Fruit fly (Drosophila melanogaster) whole organism, adult: Measurements from ENCODE around the gene CASK.

Experiments used
- CG11617 ChIP-seq: fragments of 200-800 bp; sonication (Bioruptor generic); optimal IDR thresholded peaks from 2 replicates; lab custom pipeline; 2017; ENCODE audit warnings: mild to moderate bottlenecking, missing biosample characterization, missing genetic modification reagents, missing genetic modification characterization
- CG12768 ChIP-seq: fragments of 200-800 bp; sonication (Bioruptor generic); optimal IDR thresholded peaks from 2 replicates; lab custom pipeline; 2017; ENCODE audit warnings: missing biosample characterization, missing genetic modification characterization, mild to moderate bottlenecking, moderate library complexity, missing genetic modification reagents
- CG14711 ChIP-seq: fragments of 200-800 bp; sonication (Bioruptor generic); optimal IDR thresholded peaks from 2 replicates; lab custom pipeline; 2018; ENCODE audit warnings: missing biosample characterization, mild to moderate bottlenecking, missing genetic modification characterization, moderate library complexity
- CG1620 ChIP-seq: fragments of 200-800 bp; sonication (Bioruptor generic); optimal IDR thresholded peaks from 2 replicates; lab custom pipeline; 2016; ENCODE audit warnings: missing biosample characterization, missing genetic modification characterization
- CG33017 ChIP-seq: fragments of 200-800 bp; sonication (Bioruptor generic); optimal IDR thresholded peaks from 2 replicates; lab custom pipeline; 2018; ENCODE audit warnings: missing biosample characterization, mild to moderate bottlenecking, missing genetic modification characterization, moderate library complexity
- CG5204 ChIP-seq: fragments of 200-800 bp; sonication (Bioruptor generic); optimal IDR thresholded peaks from 2 replicates; lab custom pipeline; 2016; ENCODE audit warnings: missing biosample characterization, missing genetic modification characterization
- CG7045 ChIP-seq: fragments of 200-800 bp; sonication (Bioruptor generic); optimal IDR thresholded peaks from 2 replicates; lab custom pipeline; 2017; ENCODE audit warnings: missing biosample characterization, mild to moderate bottlenecking, missing genetic modification characterization
- CG7101 ChIP-seq: fragments of 200-800 bp; sonication (Bioruptor generic); optimal IDR thresholded peaks from 2 replicates; lab custom pipeline; 2018; ENCODE audit warnings: missing biosample characterization, mild to moderate bottlenecking, missing genetic modification characterization, moderate library complexity
- Clk ChIP-seq: fragments of 200-800 bp; sonication (Bioruptor generic); optimal IDR thresholded peaks from 2 replicates; lab custom pipeline; 2017; ENCODE audit warnings: missing biosample characterization, missing genetic modification characterization
- Crg-1 ChIP-seq: fragments of 200-800 bp; sonication (Bioruptor generic); optimal IDR thresholded peaks from 2 replicates; lab custom pipeline; 2016; ENCODE audit warnings: missing biosample characterization, missing genetic modification characterization
- Hr96 ChIP-seq: fragments of 200-800 bp; sonication (Bioruptor generic); optimal IDR thresholded peaks from 2 replicates; lab custom pipeline; 2016; ENCODE audit warnings: missing biosample characterization, missing genetic modification characterization
- Mnt ChIP-seq: fragments of 200-800 bp; sonication (Bioruptor generic); optimal IDR thresholded peaks from 2 replicates; lab custom pipeline; 2016; ENCODE audit warnings: missing biosample characterization, mild to moderate bottlenecking, missing genetic modification characterization
- bab1 ChIP-seq: fragments of 200-800 bp; sonication (Bioruptor generic); optimal IDR thresholded peaks from 3 replicates; lab custom pipeline; 2019; ENCODE audit warnings: missing biosample characterization, mild to moderate bottlenecking, missing genetic modification characterization, moderate library complexity
- cic ChIP-seq: fragments of 200-800 bp; sonication (Bioruptor generic); optimal IDR thresholded peaks from 2 replicates; lab custom pipeline; 2017; ENCODE audit warnings: missing biosample characterization, mild to moderate bottlenecking, missing genetic modification characterization, moderate library complexity
- cnc ChIP-seq, 2 experiments: fragments of >200 bp; optimal IDR thresholded peaks; 2 replicates each; lab custom pipeline; 2017
- kay ChIP-seq: fragments of 200-800 bp; sonication (Bioruptor generic); peaks from one replicate; lab custom pipeline; 2016; ENCODE audit warnings: missing biosample characterization, missing genetic modification characterization, borderline replicate concordance
- ovo ChIP-seq: fragments of 200-800 bp; sonication (Bioruptor generic); optimal IDR thresholded peaks from 2 replicates; lab custom pipeline; 2016; ENCODE audit warnings: missing biosample characterization, missing genetic modification characterization
- pad ChIP-seq: fragments of 200-800 bp; sonication (Bioruptor generic); optimal IDR thresholded peaks from 3 replicates; lab custom pipeline; 2017; ENCODE audit warnings: missing biosample characterization, missing genetic modification characterization, mild to moderate bottlenecking, moderate library complexity, missing genetic modification reagents
- tj ChIP-seq: fragments of 200-800 bp; sonication (Bioruptor generic); optimal IDR thresholded peaks from 3 replicates; lab custom pipeline; 2017; ENCODE audit warnings: missing biosample characterization, mild to moderate bottlenecking, missing genetic modification characterization, moderate library complexity
- toe ChIP-seq: fragments of 200-800 bp; sonication (Bioruptor generic); optimal IDR thresholded peaks from 2 replicates; lab custom pipeline; 2016; ENCODE audit warnings: missing biosample characterization, missing genetic modification characterization

Gene CASK

dm6 chr3R:21847438-21847837 is 25.0 kb upstream of the CASK start:
- TF ChIP-seq CG11617 (no peak), CG5204 (GFP tag; lab: Kevin White, UChicago) (no peak), ovo (GFP tag; lab: Kevin White, UChicago) (no peak), toe (GFP tag; lab: Kevin White, UChicago) (no peak), CG7045 (GFP tag; lab: Kevin White, UChicago) (no peak), kay (GFP tag; lab: Kevin White, UChicago) (no peak), Hr96 (no peak), CG1620 (GFP tag; lab: Kevin White, UChicago) (no peak), CG14711 (tag; lab: Kevin White, UChicago) (no peak), cic (GFP tag; lab: Kevin White, UChicago) (no peak), Crg-1 (GFP tag; lab: Kevin White, UChicago) (no peak), CG12768 (GFP tag; lab: Kevin White, UChicago) (no peak), CG33017 (tag; lab: Kevin White, UChicago) (no peak), cnc (optimal IDR thresholded peaks at IDR 0.05; lab: Kevin White, UChicago) (no peak), Clk (GFP tag; lab: Kevin White, UChicago) (no peak), Mnt (no peak), bab1 (GFP tag; lab: Kevin White, UChicago) (no peak), CG7101 (tag; lab: Kevin White, UChicago) (no peak), tj (GFP tag; lab: Kevin White, UChicago) (no peak), pad (no peak)

- TF ChIP-seq cic (GFP tag; lab: Kevin White, UChicago) (no peak), Hr96 (no peak), cnc (optimal IDR thresholded peaks at IDR 0.05; lab: Kevin White, UChicago) (no peak), CG7045 (GFP tag; lab: Kevin White, UChicago) (no peak), kay (GFP tag; lab: Kevin White, UChicago) (no peak), tj (GFP tag; lab: Kevin White, UChicago) (no peak), bab1 (GFP tag; lab: Kevin White, UChicago) (no peak), CG11617 (no peak), pad (no peak)
These were observed 24.1 kb upstream of the CASK start, which contains the start of gene Gr93d for dm6 chr3R:21846559-21846958. Gr93d (minus strand) TSS chr3R:21846659.

- TF ChIP-seq CG1620 (GFP tag; lab: Kevin White, UChicago), result no peak
- no peak for TF ChIP-seq Crg-1 (GFP tag; lab: Kevin White, UChicago)
- no peak for TF ChIP-seq CG7045 (GFP tag; lab: Kevin White, UChicago)
- TF ChIP-seq cnc (optimal IDR thresholded peaks at IDR 0.05; lab: Kevin White, UChicago), result no peak
- no peak for TF ChIP-seq CG14711 (tag; lab: Kevin White, UChicago)
- no peak for TF ChIP-seq ovo (GFP tag; lab: Kevin White, UChicago)
- no peak for TF ChIP-seq CG5204 (GFP tag; lab: Kevin White, UChicago)
- TF ChIP-seq kay (GFP tag; lab: Kevin White, UChicago), result no peak
- TF ChIP-seq CG12768 (GFP tag; lab: Kevin White, UChicago), result no peak
- TF ChIP-seq CG11617, result no peak
- no peak for TF ChIP-seq toe (GFP tag; lab: Kevin White, UChicago)
- no peak for TF ChIP-seq pad
- no peak for TF ChIP-seq CG7101 (tag; lab: Kevin White, UChicago)
- TF ChIP-seq Clk (GFP tag; lab: Kevin White, UChicago), result no peak
- no peak for TF ChIP-seq CG33017 (tag; lab: Kevin White, UChicago)
- no peak for TF ChIP-seq tj (GFP tag; lab: Kevin White, UChicago)
- no peak for TF ChIP-seq bab1 (GFP tag; lab: Kevin White, UChicago)
- TF ChIP-seq Hr96, result no peak
- TF ChIP-seq cic (GFP tag; lab: Kevin White, UChicago), result no peak
These were observed 22.7 kb upstream of the CASK start, which contains the start of gene Gr93c for dm6 chr3R:21845165-21845564. Gr93c (minus strand) TSS chr3R:21845265.

dm6 chr3R:21843665-21844064 is 21.2 kb upstream of the CASK start, which contains the start of gene Gr93b:
Gr93b (minus strand) TSS chr3R:21843765.
- TF ChIP-seq pad (no peak), cic (GFP tag; lab: Kevin White, UChicago) (no peak), CG7045 (GFP tag; lab: Kevin White, UChicago) (no peak), CG33017 (tag; lab: Kevin White, UChicago) (no peak), toe (GFP tag; lab: Kevin White, UChicago) (no peak), Hr96 (no peak), CG5204 (GFP tag; lab: Kevin White, UChicago) (no peak), Clk (GFP tag; lab: Kevin White, UChicago) (no peak), Mnt (no peak), CG14711 (tag; lab: Kevin White, UChicago) (no peak), CG7101 (tag; lab: Kevin White, UChicago) (no peak), cnc (optimal IDR thresholded peaks at IDR 0.05; lab: Kevin White, UChicago) (no peak), bab1 (GFP tag; lab: Kevin White, UChicago) (no peak), CG12768 (GFP tag; lab: Kevin White, UChicago) (no peak), CG1620 (GFP tag; lab: Kevin White, UChicago) (no peak)

- TF ChIP-seq cnc (optimal IDR thresholded peaks at IDR 0.05; lab: Kevin White, UChicago) (no peak), CG11617 (no peak), Clk (GFP tag; lab: Kevin White, UChicago) (no peak), CG7101 (tag; lab: Kevin White, UChicago) (no peak), pad (no peak), Mnt (no peak), toe (GFP tag; lab: Kevin White, UChicago) (no peak), kay (GFP tag; lab: Kevin White, UChicago) (no peak), CG7045 (GFP tag; lab: Kevin White, UChicago) (no peak), Hr96 (no peak), CG5204 (GFP tag; lab: Kevin White, UChicago) (no peak), cic (GFP tag; lab: Kevin White, UChicago) (no peak), CG33017 (tag; lab: Kevin White, UChicago) (no peak), ovo (GFP tag; lab: Kevin White, UChicago) (no peak), CG12768 (GFP tag; lab: Kevin White, UChicago) (no peak), CG14711 (tag; lab: Kevin White, UChicago) (no peak), tj (GFP tag; lab: Kevin White, UChicago) (no peak), CG1620 (GFP tag; lab: Kevin White, UChicago) (no peak)
These were observed 19.3 kb upstream of the CASK start for dm6 chr3R:21841474-21842376.
